Fruit fly (Drosophila melanogaster): Measurements from ENCODE around the gene CG7378.
A peak's percentile ranks its signal among the peaks of the same experiment; 100 is the strongest.

dm6 chrX:18924713-18925112, 24.5 kb downstream of the CG7378 start:
- TF ChIP-seq Ets98B (GFP tag; IDR thresholded peaks at IDR 0.05) (no peak), fd96Ca (GFP tag; IDR thresholded peaks at IDR 0.05) (no peak), CG8159 (tag; optimal IDR thresholded peaks at IDR 0.05) (peak; percentile 80), Pif1A (GFP tag; optimal IDR thresholded peaks at IDR 0.05) (peak; percentile 56)
